Worm (Caenorhabditis elegans): ENCODE results near the gene tin-9.2.

DNA sequence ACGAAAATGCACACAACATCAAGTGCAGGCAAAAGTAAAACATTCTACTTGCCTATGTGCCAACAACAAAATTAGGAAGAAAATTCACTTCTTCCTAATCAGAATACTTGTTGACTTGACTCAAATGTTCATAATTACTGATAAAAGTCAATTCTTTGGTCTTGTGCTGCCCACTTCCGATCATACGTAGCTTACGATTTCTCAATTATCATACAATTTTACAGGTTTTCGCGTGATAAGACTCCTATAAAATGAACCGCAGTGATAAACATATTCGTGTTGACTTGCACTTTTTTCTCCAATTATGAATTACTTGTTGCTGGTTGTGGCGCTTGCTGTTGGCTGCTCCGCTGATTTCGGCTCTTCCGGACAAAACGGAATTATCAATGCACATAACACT, 41.4 kb upstream of the tin-9.2 start, which contains the start of gene scl-2:
- TF ChIP-seq med-1 (GFP tag; optimal IDR thresholded peaks at IDR 0.05; ENCODE audit: insufficient read depth) (no peak), flt-1 (GFP tag; IDR thresholded peaks at IDR 0.05) (no peak), cog-1 (tag; optimal IDR thresholded peaks at IDR 0.05) (no peak)

All from whole organism, midembryonic.